Fruit fly (Drosophila melanogaster) whole organism, pupa: ENCODE measurements around the gene CG5043.

ENCODE experiments used
- CG10348 ChIP-seq: fragments of 200-800 bp; sonication (Bioruptor generic); IDR thresholded peaks from 2 replicates; pipeline ENCODE4 v1.3.6; 2022; ENCODE audit warnings: missing biosample characterization, missing genetic modification characterization
- CG12605 ChIP-seq: fragments of 200-800 bp; sonication (Bioruptor generic); IDR thresholded peaks from 2 replicates; pipeline ENCODE4 v1.3.6; 2022; ENCODE audit warnings: missing biosample characterization, missing genetic modification characterization
- CG13204 ChIP-seq: fragments of 200-800 bp; sonication (Bioruptor generic); optimal IDR thresholded peaks from 2 replicates; lab custom pipeline; 2018; ENCODE audit warnings: missing biosample characterization, mild to moderate bottlenecking, missing genetic modification characterization, moderate library complexity
- CG14655 ChIP-seq: fragments of 200-800 bp; sonication (Bioruptor generic); optimal IDR thresholded peaks from 3 replicates; lab custom pipeline; 2017; ENCODE audit warnings: mild to moderate bottlenecking, missing biosample characterization, missing genetic modification reagents, missing genetic modification characterization
- CG15710 ChIP-seq: fragments of 200-800 bp; sonication (Bioruptor generic); optimal IDR thresholded peaks from 2 replicates; lab custom pipeline; 2018; ENCODE audit warnings: missing biosample characterization, mild to moderate bottlenecking, missing genetic modification characterization, moderate library complexity
- CG17806 ChIP-seq: fragments of 200-800 bp; sonication (Bioruptor generic); optimal IDR thresholded peaks from 2 replicates; lab custom pipeline; 2018; ENCODE audit warnings: missing biosample characterization, mild to moderate bottlenecking, missing genetic modification characterization, moderate library complexity
- CG32121 ChIP-seq: fragments of 200-800 bp; sonication (Bioruptor generic); IDR thresholded peaks from 2 replicates; pipeline ENCODE4 v1.3.6; 2022; ENCODE audit warnings: missing biosample characterization, missing genetic modification characterization
- CG34367 ChIP-seq: fragments of 200-800 bp; sonication (Bioruptor generic); optimal IDR thresholded peaks from 2 replicates; lab custom pipeline; 2018; ENCODE audit warnings: missing biosample characterization, mild to moderate bottlenecking, missing genetic modification characterization
- CG4496 ChIP-seq: fragments of 200-800 bp; sonication (Bioruptor generic); IDR thresholded peaks from 3 replicates; pipeline ENCODE4 v1.3.6; 2022; ENCODE audit warnings: missing biosample characterization, missing genetic modification characterization
- CG8159 ChIP-seq: fragments of 200-800 bp; sonication (Bioruptor generic); optimal IDR thresholded peaks from 3 replicates; lab custom pipeline; 2018; ENCODE audit warnings: missing biosample characterization, mild to moderate bottlenecking, missing genetic modification characterization, moderate library complexity
- CG8301 ChIP-seq: fragments of 200-800 bp; sonication (Bioruptor generic); optimal IDR thresholded peaks from 2 replicates; lab custom pipeline; 2018; ENCODE audit warnings: missing biosample characterization, mild to moderate bottlenecking, missing genetic modification characterization
- CG9948 ChIP-seq: fragments of 200-800 bp; sonication (Bioruptor generic); optimal IDR thresholded peaks from 2 replicates; lab custom pipeline; 2018; ENCODE audit warnings: missing biosample characterization, mild to moderate bottlenecking, missing genetic modification characterization, moderate library complexity
- D1 ChIP-seq: fragments of 200-800 bp; sonication (Bioruptor generic); optimal IDR thresholded peaks from 2 replicates; lab custom pipeline; 2018; ENCODE audit warnings: missing biosample characterization, mild to moderate bottlenecking, missing genetic modification characterization, moderate library complexity
- EcR ChIP-seq: fragments of 200-800 bp; sonication (Bioruptor generic); optimal IDR thresholded peaks from 3 replicates; lab custom pipeline; 2019; ENCODE audit warnings: missing biosample characterization, missing genetic modification characterization, mild to moderate bottlenecking, moderate library complexity, missing genetic modification reagents
- Ets98B ChIP-seq: fragments of 200-800 bp; sonication (Bioruptor generic); IDR thresholded peaks from 2 replicates; pipeline ENCODE4 v1.3.6; 2022; ENCODE audit warnings: missing biosample characterization, missing genetic modification characterization
- Pif1A ChIP-seq: fragments of 200-800 bp; sonication (Bioruptor generic); optimal IDR thresholded peaks from 3 replicates; lab custom pipeline; 2016; ENCODE audit warnings: missing biosample characterization, missing genetic modification characterization
- Pif1B ChIP-seq: fragments of 200-800 bp; sonication (Bioruptor generic); optimal IDR thresholded peaks from 3 replicates; lab custom pipeline; 2016; ENCODE audit warnings: missing biosample characterization, missing genetic modification characterization
- Snoo ChIP-seq: fragments of 200-800 bp; sonication (Bioruptor generic); optimal IDR thresholded peaks from 3 replicates; lab custom pipeline; 2017; ENCODE audit warnings: missing biosample characterization, mild to moderate bottlenecking, missing genetic modification characterization, inconsistent platforms
- fd96Ca ChIP-seq: fragments of 200-800 bp; sonication (Bioruptor generic); IDR thresholded peaks from 3 replicates; pipeline ENCODE4 v1.3.6; 2022; ENCODE audit warnings: missing biosample characterization, missing genetic modification characterization
- gl ChIP-seq: fragments of 200-800 bp; sonication (Bioruptor generic); optimal IDR thresholded peaks from 2 replicates; lab custom pipeline; 2018; ENCODE audit warnings: missing biosample characterization, mild to moderate bottlenecking, missing genetic modification characterization
- rn ChIP-seq: fragments of 200-800 bp; sonication (Bioruptor generic); IDR thresholded peaks from 2 replicates; pipeline ENCODE4 v1.3.6; 2022; ENCODE audit warnings: missing biosample characterization, missing genetic modification characterization

Gene CG5043

DNA sequence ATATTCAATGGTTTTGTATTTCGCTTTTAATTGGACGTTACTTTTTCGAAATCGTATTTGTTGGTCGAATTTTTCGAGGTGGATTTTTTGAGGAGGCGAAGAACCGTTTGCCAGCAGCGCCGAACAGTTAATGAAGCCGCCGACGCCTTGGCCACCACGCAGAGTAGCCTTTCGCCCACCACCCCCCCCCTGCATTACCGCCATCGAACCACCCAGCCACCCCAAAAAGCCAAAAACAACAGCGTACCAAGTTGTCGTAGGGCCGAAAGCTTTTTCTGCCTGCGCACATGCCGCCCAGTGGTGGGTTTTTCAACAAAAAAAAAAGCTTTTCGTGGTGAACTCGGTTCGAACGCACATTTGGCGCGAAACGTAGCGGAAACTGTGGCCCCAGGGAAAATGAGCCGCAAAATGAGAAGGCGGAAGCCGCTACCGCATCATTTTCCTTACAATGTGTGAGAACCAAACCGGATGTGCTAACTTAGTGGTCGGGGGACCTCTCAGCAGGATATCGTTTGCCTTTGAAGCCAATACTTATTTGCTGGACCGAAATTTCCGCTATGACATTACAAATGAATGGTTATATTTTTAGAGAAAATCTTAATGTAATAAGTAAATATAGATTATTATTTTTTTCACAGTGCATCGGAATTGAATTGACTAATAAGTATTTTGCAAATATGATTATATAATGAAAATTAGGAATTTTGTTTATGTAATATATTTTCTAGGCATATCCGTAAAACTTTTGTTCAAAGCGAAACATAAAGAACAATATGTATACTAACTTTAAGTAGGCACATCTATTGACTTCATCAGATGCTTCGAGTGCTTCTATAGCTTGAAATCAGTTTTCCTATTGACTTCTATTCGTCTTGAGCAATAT, at the start of gene CG5043, which contains the start of gene Dif:
Gene CG5043 (plus strand): TSS at position 833 of the 883 bp plus-strand sequence.
Gene Dif (minus strand): TSS at position 132 of the 883 bp plus-strand sequence.
- TF ChIP-seq Ets98B (GFP tag; lab: Robert Waterston, UW) = peak; percentile 36; the same call in 1 of the 2 replicates
- TF ChIP-seq gl (tag; lab: Kevin White, UChicago) = no peak
- TF ChIP-seq CG17806 (tag; lab: Kevin White, UChicago) = no peak
- no peak for TF ChIP-seq Snoo (tag; lab: Kevin White, UChicago)
- no peak for TF ChIP-seq CG9948 (tag; lab: Kevin White, UChicago)
- no peak for TF ChIP-seq D1 (tag; lab: Kevin White, UChicago)
- TF ChIP-seq CG34367 (tag; lab: Kevin White, UChicago) = no peak
- no peak for TF ChIP-seq CG32121 (GFP tag; lab: Robert Waterston, UW)
- peak; percentile 46; the same call in 1 of the 3 replicates for TF ChIP-seq CG4496 (GFP tag; lab: Robert Waterston, UW)

DNA sequence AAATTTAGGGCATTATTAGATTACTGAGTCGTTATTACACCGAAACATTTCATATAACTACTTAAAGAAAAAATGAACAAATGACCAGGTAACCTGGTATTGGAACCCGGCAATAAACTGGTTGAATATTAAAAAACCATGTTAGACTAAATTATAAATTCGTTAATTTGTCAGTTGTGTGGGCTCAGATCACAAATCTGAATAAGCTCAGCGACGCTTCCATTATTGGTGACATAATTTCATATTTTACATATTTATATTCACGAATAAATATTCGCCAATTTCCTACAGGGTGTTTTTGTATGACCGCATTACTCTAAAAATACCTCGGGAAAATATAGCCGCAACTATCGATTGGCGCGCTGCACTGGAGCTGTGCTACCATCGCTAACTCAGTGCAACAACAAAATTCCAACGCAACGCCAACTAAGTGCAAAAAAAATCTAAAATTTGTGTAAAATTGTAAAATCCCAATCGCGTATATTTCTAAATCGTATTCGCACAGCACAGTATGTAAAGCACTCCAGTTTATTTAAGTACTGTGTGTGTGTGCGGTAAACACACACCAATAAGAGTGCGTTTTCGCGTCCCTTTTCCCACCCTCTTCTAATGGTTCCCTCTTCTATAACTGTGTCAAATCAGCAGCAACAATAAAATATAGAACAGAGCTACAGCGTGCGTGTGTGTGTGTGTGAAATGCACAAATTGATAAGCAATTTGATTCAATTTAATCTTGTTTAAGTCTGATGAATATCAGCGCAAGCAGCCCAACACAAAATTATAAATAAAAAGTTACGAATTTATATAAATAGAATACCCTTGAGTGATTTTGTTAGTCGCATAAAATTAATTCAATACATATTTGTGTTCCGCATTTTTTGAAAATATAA, 49.1 kb upstream of the CG5043 start, which contains the start of gene CLIP-190:
Gene CLIP-190 (plus strand): TSS at position 370 of the 890 bp plus-strand sequence.
- TF ChIP-seq CG12605 (GFP tag; lab: Robert Waterston, UW) = peak; percentile 16
- TF ChIP-seq CG13204 (GFP tag; lab: Kevin White, UChicago) = no peak
- peak; percentile 15; the same call in 1 of the 2 replicates for TF ChIP-seq Ets98B (GFP tag; lab: Robert Waterston, UW)
- TF ChIP-seq CG4496 (GFP tag; lab: Robert Waterston, UW) = 0 out of 3 replicates have a peak, but pooled peaks have one; percentile 19

DNA sequence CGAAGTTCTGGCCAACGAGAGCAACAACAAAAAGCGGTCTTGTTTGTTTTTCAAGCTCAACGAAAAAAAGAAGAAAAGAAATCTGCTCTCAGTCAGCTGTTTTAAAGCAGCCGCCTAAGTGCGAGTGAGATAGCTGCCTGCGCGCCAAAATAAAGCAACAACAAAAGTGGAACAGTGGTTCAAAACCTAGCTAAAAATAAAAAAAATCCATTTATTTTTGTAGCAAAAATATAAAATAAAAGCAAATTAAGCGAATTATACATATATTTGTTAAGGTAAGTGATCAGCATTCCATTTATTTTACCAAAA, 48.5 kb upstream of the CG5043 start:
- peak; percentile 96 for TF ChIP-seq Pif1A (GFP tag; lab: Kevin White, UChicago)
- TF ChIP-seq gl (tag; lab: Kevin White, UChicago) = peak; percentile 100
- peak; percentile 78 for TF ChIP-seq rn (GFP tag; lab: Robert Waterston, UW)
- peak; percentile 96 for TF ChIP-seq Pif1B
- peak; percentile 95 for TF ChIP-seq CG14655 (GFP tag; lab: Kevin White, UChicago)
- TF ChIP-seq Snoo (tag; lab: Kevin White, UChicago) = peak; percentile 94
- TF ChIP-seq CG9948 (tag; lab: Kevin White, UChicago) = peak; percentile 94
- peak; percentile 97 for TF ChIP-seq CG15710 (tag; lab: Kevin White, UChicago)
- peak; percentile 96 for TF ChIP-seq CG8159 (tag; lab: Kevin White, UChicago)
- peak; percentile 99 for TF ChIP-seq CG13204 (GFP tag; lab: Kevin White, UChicago)
- TF ChIP-seq CG8301 (tag; lab: Kevin White, UChicago) = peak; percentile 88
- peak; percentile 87 for TF ChIP-seq Ets98B (GFP tag; lab: Robert Waterston, UW)
- peak; percentile 84 for TF ChIP-seq CG32121 (GFP tag; lab: Robert Waterston, UW)
- peak; percentile 96 for TF ChIP-seq CG17806 (tag; lab: Kevin White, UChicago)
- TF ChIP-seq D1 (tag; lab: Kevin White, UChicago) = peak; percentile 98
- no peak; the same call in 1 of the 3 replicates for TF ChIP-seq fd96Ca
- peak; percentile 95 for TF ChIP-seq CG4496 (GFP tag; lab: Robert Waterston, UW)
- TF ChIP-seq CG34367 (tag; lab: Kevin White, UChicago) = peak; percentile 99
- TF ChIP-seq CG10348 (GFP tag; lab: Robert Waterston, UW) = no peak
- peak; percentile 98 for TF ChIP-seq CG12605 (GFP tag; lab: Robert Waterston, UW)
- peak; percentile 61 for TF ChIP-seq EcR

DNA sequence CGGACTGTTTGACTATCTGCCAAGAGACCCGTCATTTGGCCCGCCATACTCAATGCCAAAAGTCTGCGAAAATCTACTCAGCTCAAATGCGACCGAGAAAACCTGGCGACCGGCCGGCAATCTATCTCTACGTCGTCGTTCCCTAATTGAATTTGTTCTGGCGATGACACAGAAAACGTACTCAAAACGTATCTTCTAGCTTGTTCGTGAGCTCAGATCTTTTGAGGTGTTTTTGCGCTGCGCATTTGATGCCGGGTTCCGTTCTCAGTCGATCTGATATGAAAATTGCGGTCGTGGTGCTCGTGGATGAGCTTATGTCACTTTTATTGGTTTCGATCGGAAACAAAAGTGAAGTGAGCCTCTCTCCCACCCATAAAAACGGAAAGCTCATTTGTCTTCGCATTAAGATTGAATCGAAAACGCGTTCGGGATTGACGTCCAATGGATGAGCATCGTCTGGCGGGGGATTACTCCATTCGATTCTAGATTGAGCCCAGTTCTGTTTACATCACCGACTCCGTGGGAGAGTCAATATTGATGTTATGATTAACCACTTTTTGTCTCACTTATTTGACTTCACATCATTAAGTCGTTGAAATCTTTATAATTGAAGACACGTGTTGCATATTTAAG, 45.8 kb upstream of the CG5043 start:
- TF ChIP-seq Pif1A (GFP tag; lab: Kevin White, UChicago) (no peak), gl (tag; lab: Kevin White, UChicago) (no peak), CG4496 (GFP tag; lab: Robert Waterston, UW) (no peak), rn (GFP tag; lab: Robert Waterston, UW) (no peak), CG34367 (tag; lab: Kevin White, UChicago) (no peak), CG32121 (GFP tag; lab: Robert Waterston, UW) (no peak), CG8159 (tag; lab: Kevin White, UChicago) (no peak), CG17806 (tag; lab: Kevin White, UChicago) (no peak), CG13204 (GFP tag; lab: Kevin White, UChicago) (no peak), EcR (no peak), CG8301 (tag; lab: Kevin White, UChicago) (no peak), D1 (tag; lab: Kevin White, UChicago) (no peak)

DNA sequence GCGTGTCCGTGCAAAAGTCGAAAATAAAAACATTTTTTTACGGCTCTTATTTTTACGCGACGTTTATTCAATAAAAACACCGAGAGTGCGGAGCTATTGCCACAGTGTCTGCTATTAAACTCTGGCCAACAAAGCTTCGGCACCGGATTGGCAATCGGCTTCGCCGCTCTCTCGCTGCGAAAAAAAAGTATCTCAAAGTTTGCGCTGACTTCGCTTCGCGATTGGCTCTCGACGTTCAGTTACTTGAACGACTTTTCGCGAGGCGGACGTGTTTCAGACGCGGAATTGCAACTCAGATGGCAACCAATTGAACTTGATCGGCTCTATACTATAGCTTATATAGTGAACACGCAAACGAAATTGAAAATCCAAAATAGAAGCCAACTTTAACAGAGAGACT, 44.6 kb upstream of the CG5043 start:
- peak; percentile 13 for TF ChIP-seq CG14655 (GFP tag; lab: Kevin White, UChicago)
- TF ChIP-seq EcR = peak; percentile 43
- no peak for TF ChIP-seq rn (GFP tag; lab: Robert Waterston, UW)
- TF ChIP-seq CG15710 (tag; lab: Kevin White, UChicago) = peak; percentile 14
- TF ChIP-seq fd96Ca = no peak
- no peak for TF ChIP-seq CG13204 (GFP tag; lab: Kevin White, UChicago)
- no peak for TF ChIP-seq CG10348 (GFP tag; lab: Robert Waterston, UW)
- no peak for TF ChIP-seq D1 (tag; lab: Kevin White, UChicago)
- peak; percentile 50 for TF ChIP-seq Snoo (tag; lab: Kevin White, UChicago)
- TF ChIP-seq CG4496 (GFP tag; lab: Robert Waterston, UW) = peak; percentile 82; the same call in 2 of the 3 replicates
- TF ChIP-seq CG32121 (GFP tag; lab: Robert Waterston, UW) = peak; percentile 54
- peak; percentile 49 for TF ChIP-seq CG8159 (tag; lab: Kevin White, UChicago)
- no peak for TF ChIP-seq CG9948 (tag; lab: Kevin White, UChicago)
- TF ChIP-seq Ets98B (GFP tag; lab: Robert Waterston, UW) = peak; percentile 69
- peak; percentile 78 for TF ChIP-seq CG12605 (GFP tag; lab: Robert Waterston, UW)
- TF ChIP-seq Pif1A (GFP tag; lab: Kevin White, UChicago) = peak; percentile 37
- no peak for TF ChIP-seq CG17806 (tag; lab: Kevin White, UChicago)
- peak; percentile 36 for TF ChIP-seq CG34367 (tag; lab: Kevin White, UChicago)
- TF ChIP-seq Pif1B = peak; percentile 45
- TF ChIP-seq CG8301 (tag; lab: Kevin White, UChicago) = no peak
- TF ChIP-seq gl (tag; lab: Kevin White, UChicago) = peak; percentile 67
